Worm (Caenorhabditis elegans) whole organism, midembryonic: ENCODE results near the gene mth-1.

Experiments
- T22C8.4 ChIP-seq: fragments of 200-800 bp; sonication (Bioruptor generic); IDR thresholded peaks from 2 replicates; pipeline ENCODE4 v1.3.6; 2022; ENCODE audit warnings: missing genetic modification characterization, missing compliant biosample characterization
- flt-1 ChIP-seq: fragments of 200-800 bp; sonication (Bioruptor generic); IDR thresholded peaks from 2 replicates; pipeline ENCODE4 v1.3.6; 2022; ENCODE audit warnings: missing genetic modification characterization, missing compliant biosample characterization
- klf-2 ChIP-seq: fragments of 200-800 bp; sonication (Bioruptor generic); conservative IDR thresholded peaks from 2 replicates; pipeline ENCODE4 v1.3.6; 2022; ENCODE audit warnings: missing genetic modification reagents, missing genetic modification characterization, missing compliant biosample characterization
- med-1 ChIP-seq: sonication (generic microtip); optimal IDR thresholded peaks from 2 replicates; lab custom pipeline; 2017; ENCODE audit warnings: missing genetic modification characterization, mild to moderate bottlenecking, missing compliant biosample characterization, antibody characterized with exemption, missing genetic modification reagents; ENCODE audit not compliant: insufficient read depth
- ref-1 ChIP-seq: fragments of 200-800 bp; sonication (Bioruptor generic); conservative IDR thresholded peaks from 2 replicates; pipeline ENCODE4 v1.3.6; 2022; ENCODE audit warnings: missing genetic modification reagents, missing genetic modification characterization, missing compliant biosample characterization
- tab-1 ChIP-seq: fragments of 200-800 bp; sonication (Bioruptor generic); IDR thresholded peaks from 2 replicates; pipeline ENCODE4 v1.3.6; 2022; ENCODE audit warnings: missing genetic modification characterization, missing compliant biosample characterization
- ztf-23 ChIP-seq: fragments of 200-800 bp; sonication (Bioruptor generic); IDR thresholded peaks from 2 replicates; pipeline ENCODE4 v1.3.6; 2022; ENCODE audit warnings: missing genetic modification reagents, missing genetic modification characterization, missing compliant biosample characterization

DNA sequence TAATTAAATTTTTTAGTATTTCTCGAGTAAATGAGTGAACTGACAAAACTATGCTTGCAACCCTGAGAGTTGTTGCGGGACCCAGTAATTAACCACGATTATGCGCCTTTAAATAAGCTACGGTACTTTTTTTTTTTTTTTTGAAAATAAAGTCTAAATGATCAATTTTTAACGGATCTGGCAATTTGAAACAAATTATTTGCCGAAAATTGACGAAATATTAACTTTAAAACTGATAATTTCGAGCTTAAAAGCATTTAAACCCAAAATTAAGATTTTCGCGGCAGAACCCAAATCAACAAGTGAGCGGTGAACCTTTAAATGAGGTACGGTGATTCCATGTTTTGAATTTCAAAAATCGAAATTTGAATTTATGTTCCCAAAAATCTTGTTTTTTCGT is 18.9 kb upstream of the mth-1 start:
- TF ChIP-seq ztf-23 (GFP tag; lab: Robert Waterston, UW) = no peak
- no peak for TF ChIP-seq flt-1 (GFP tag; lab: Robert Waterston, UW)
- TF ChIP-seq tab-1 = no peak
- TF ChIP-seq med-1 (GFP tag; lab: Kevin White, UChicago) = no peak
- TF ChIP-seq ref-1 (GFP tag; lab: Robert Waterston, UW) = no peak
- no peak for TF ChIP-seq klf-2
- no peak for TF ChIP-seq T22C8.4
